Worm (Caenorhabditis elegans) whole organism, L1 larva: Measurements from ENCODE around the gene Y54G2A.19.

ENCODE experiments used
- Y116A8C.19 ChIP-seq: sonication (generic microtip); optimal IDR thresholded peaks from 2 replicates; lab custom pipeline; 2016; ENCODE audit warnings: missing compliant biosample characterization, missing genetic modification characterization, borderline replicate concordance
- aly-2 ChIP-seq: fragments of 150-350 bp; optimal IDR thresholded peaks from 2 replicates; lab custom pipeline; 2014; ENCODE audit warnings: missing biosample characterization, missing genetic modification characterization
- ama-1 ChIP-seq: fragments of 150-350 bp; optimal IDR thresholded peaks from 2 replicates; lab custom pipeline; 2014
- ceh-63 ChIP-seq: fragments of 200-800 bp; sonication (Bioruptor generic); optimal IDR thresholded peaks from 2 replicates; lab custom pipeline; 2018; ENCODE audit warnings: mild to moderate bottlenecking, missing genetic modification characterization, missing compliant biosample characterization
- ceh-8 ChIP-seq: fragments of 200-800 bp; sonication (Bioruptor generic); optimal IDR thresholded peaks from 2 replicates; lab custom pipeline; 2018; ENCODE audit warnings: mild to moderate bottlenecking, missing genetic modification characterization, moderate library complexity, missing compliant biosample characterization
- dsc-1 ChIP-seq: sonication (generic microtip); optimal IDR thresholded peaks from 2 replicates; lab custom pipeline; 2016; ENCODE audit warnings: mild to moderate bottlenecking, missing genetic modification characterization, missing compliant biosample characterization
- efl-1 ChIP-seq, 4 experiments: fragments of 150-350 bp; optimal IDR thresholded peaks in 3 of 4; peaks in 1 of 4; 1 replicate in 1 of 4; 2 replicates in 3 of 4; lab custom pipeline; 2014; ENCODE audit warnings: missing biosample characterization in 2 of 4, missing genetic modification characterization in 2 of 4, missing genetic modification reagents in 2 of 4
- efl-3 ChIP-seq: fragments of 200-800 bp; sonication (Bioruptor generic); optimal IDR thresholded peaks from 2 replicates; lab custom pipeline; 2018; ENCODE audit warnings: mild to moderate bottlenecking, missing genetic modification characterization, missing compliant biosample characterization
- hlh-17 ChIP-seq: fragments of 200-800 bp; sonication (Bioruptor generic); optimal IDR thresholded peaks from 2 replicates; lab custom pipeline; 2018; ENCODE audit warnings: missing genetic modification characterization, mild to moderate bottlenecking, missing compliant biosample characterization, moderate library complexity, borderline replicate concordance
- isw-1 ChIP-seq: fragments of 200-800 bp; sonication (Bioruptor generic); IDR thresholded peaks from 2 replicates; pipeline ENCODE4 v1.3.6; 2022; ENCODE audit warnings: missing genetic modification characterization, missing compliant biosample characterization
- lin-14 ChIP-seq: fragments of 200-800 bp; sonication (Bioruptor generic); optimal IDR thresholded peaks from 2 replicates; lab custom pipeline; 2018; ENCODE audit warnings: mild to moderate bottlenecking, missing genetic modification characterization, moderate library complexity, missing compliant biosample characterization
- nhr-47 ChIP-seq: sonication (generic microtip); optimal IDR thresholded peaks from 2 replicates; lab custom pipeline; 2016; ENCODE audit warnings: mild to moderate bottlenecking, missing genetic modification characterization, moderate library complexity, missing compliant biosample characterization
- pag-3 ChIP-seq: sonication (generic microtip); optimal IDR thresholded peaks from 2 replicates; lab custom pipeline; 2017; ENCODE audit warnings: missing genetic modification characterization, mild to moderate bottlenecking, missing compliant biosample characterization, antibody characterized with exemption, borderline replicate concordance; ENCODE audit not compliant: insufficient read depth
- pqm-1 ChIP-seq: sonication (generic microtip); optimal IDR thresholded peaks from 3 replicates; lab custom pipeline; 2017; ENCODE audit warnings: missing biosample characterization, missing genetic modification characterization
- sox-4 ChIP-seq: sonication (generic microtip); optimal IDR thresholded peaks from 2 replicates; lab custom pipeline; 2016; ENCODE audit warnings: missing genetic modification characterization, missing compliant biosample characterization
- xbp-1 ChIP-seq: sonication (generic microtip); optimal IDR thresholded peaks from 2 replicates; lab custom pipeline; 2016; ENCODE audit warnings: missing genetic modification characterization, missing compliant biosample characterization
- ztf-11 ChIP-seq, 2 experiments: sonication (generic microtip); optimal IDR thresholded peaks; 2 replicates each; lab custom pipeline; 2016 to 2017; ENCODE audit warnings: missing genetic modification characterization in 2 of 2, missing biosample characterization in 1 of 2, missing compliant biosample characterization in 1 of 2

Y54G2A.19 gene

DNA sequence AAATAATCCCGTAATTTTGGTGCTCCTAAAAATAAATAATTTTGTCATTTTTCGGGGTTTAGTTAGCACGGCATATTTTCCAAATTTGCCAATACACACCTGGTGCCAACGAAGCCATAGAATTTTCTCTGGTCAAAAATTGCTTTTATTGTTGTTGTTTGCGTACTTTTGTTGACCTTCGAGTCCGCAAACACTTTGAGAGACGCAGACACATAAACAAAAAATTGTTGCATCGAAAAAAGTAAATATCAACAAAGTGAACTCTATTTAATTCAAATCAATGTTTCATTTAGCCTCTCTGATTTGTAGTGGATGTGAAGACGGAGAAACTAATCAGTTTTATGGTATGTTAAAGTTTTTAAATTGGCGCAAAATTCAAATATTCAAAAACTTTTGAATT lies 48.3 kb downstream of the Y54G2A.19 start, which contains the start of gene Y54G2A.40 (continued):
- TF ChIP-seq dsc-1 (tag; lab: Kevin White, UChicago) (no peak), ceh-63 (GFP tag; lab: Kevin White, UChicago) (no peak), isw-1 (no peak), Y116A8C.19 (no peak), xbp-1 (tag; lab: Kevin White, UChicago) (no peak), lin-14 (GFP tag; lab: Kevin White, UChicago) (no peak), nhr-47 (tag; lab: Kevin White, UChicago) (no peak), pqm-1 (no peak), pag-3 (tag; lab: Kevin White, UChicago) (no peak), sox-4 (tag; lab: Kevin White, UChicago) (no peak), efl-1 (optimal IDR thresholded peaks at IDR 0.05; lab: Kevin White, UChicago) (peak; percentile 58 to 68), efl-1 (GFP tag; optimal IDR thresholded peaks at IDR 0.05 in 1 of 2; lab: Kevin White, UChicago) (peak; percentile 31 to 56)

DNA sequence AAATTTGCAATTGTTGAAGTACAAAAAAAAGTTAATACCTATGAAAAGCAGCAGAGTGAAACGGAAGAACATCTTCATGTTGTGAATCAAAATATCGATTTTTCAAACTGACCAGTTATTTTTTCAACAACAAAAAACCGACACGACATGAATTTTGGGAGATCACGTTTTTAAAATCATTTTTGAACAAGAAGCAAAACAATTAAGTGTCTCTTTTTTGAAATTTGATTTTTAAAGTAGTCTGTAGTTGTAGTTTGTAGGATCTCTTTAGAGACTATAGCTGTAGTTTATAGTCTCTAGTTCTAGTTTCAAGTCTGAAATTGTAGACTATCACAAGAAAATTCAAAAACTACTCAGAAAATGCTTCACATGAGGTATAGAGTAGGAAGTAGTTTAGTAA lies 50.6 kb downstream of the Y54G2A.19 start, which contains the start of gene Y54G2A.15:
Gene Y54G2A.15, minus strand, starts transcription at position 101 of the 400 bp plus-strand sequence.
- TF ChIP-seq ama-1 (lab: Kevin White, UChicago) (no peak), hlh-17 (GFP tag; lab: Kevin White, UChicago) (no peak), aly-2 (tag; lab: Kevin White, UChicago) (no peak), ceh-8 (no peak), ztf-11 (tag; optimal IDR thresholded peaks at IDR 0.05; lab: Kevin White, UChicago) (no peak), efl-3 (no peak)
